Worm (Caenorhabditis elegans) whole organism, L1 larva: Measurements from ENCODE around the gene ZC239.21.

Experiments used
- F16B12.6 ChIP-seq: fragments of 150-350 bp; optimal IDR thresholded peaks from 2 replicates; lab custom pipeline; 2014; ENCODE audit warnings: missing biosample characterization, missing genetic modification characterization
- egl-27 ChIP-seq, 2 experiments: fragments of 150-350 bp in 1 of 2; sonication (generic microtip); optimal IDR thresholded peaks; 3 replicates each; lab custom pipeline; 2017 to 2018; ENCODE audit warnings: missing biosample characterization in 2 of 2, missing genetic modification characterization in 2 of 2, missing genetic modification reagents in 2 of 2
- elt-3 ChIP-seq, 6 experiments: fragments of 150-350 bp in 1 of 6; sonication (generic microtip); optimal IDR thresholded peaks; 2 replicates each; lab custom pipeline; 2017 to 2018; ENCODE audit warnings: missing biosample characterization in 6 of 6, missing genetic modification characterization in 6 of 6, inconsistent platforms in 1 of 6
- lin-15B ChIP-seq: fragments of 150-350 bp; sonication (generic microtip); optimal IDR thresholded peaks from 3 replicates; lab custom pipeline; 2014; ENCODE audit warnings: missing biosample characterization, missing genetic modification characterization
- lin-35 ChIP-seq, 2 experiments: fragments of 150-350 bp; optimal IDR thresholded peaks; 2 replicates each; lab custom pipeline; 2014; ENCODE audit warnings: missing biosample characterization in 2 of 2, missing genetic modification characterization in 2 of 2, missing genetic modification reagents in 2 of 2
- nhr-90 ChIP-seq: sonication (generic microtip); optimal IDR thresholded peaks from 2 replicates; lab custom pipeline; 2016; ENCODE audit warnings: mild to moderate bottlenecking, missing genetic modification characterization, missing compliant biosample characterization; ENCODE audit not compliant: poor library complexity
- pag-3 ChIP-seq: sonication (generic microtip); optimal IDR thresholded peaks from 2 replicates; lab custom pipeline; 2017; ENCODE audit warnings: missing genetic modification characterization, mild to moderate bottlenecking, missing compliant biosample characterization, antibody characterized with exemption, borderline replicate concordance; ENCODE audit not compliant: insufficient read depth
- rnt-1 ChIP-seq: sonication (generic microtip); optimal IDR thresholded peaks from 2 replicates; lab custom pipeline; 2016; ENCODE audit warnings: mild to moderate bottlenecking, missing genetic modification characterization, moderate library complexity, missing compliant biosample characterization
- tbx-2 ChIP-seq: sonication (generic microtip); optimal IDR thresholded peaks from 2 replicates; lab custom pipeline; 2016; ENCODE audit warnings: missing genetic modification characterization, missing compliant biosample characterization
- tlp-1 ChIP-seq: fragments of 150-350 bp; optimal IDR thresholded peaks from 2 replicates; lab custom pipeline; 2014; ENCODE audit warnings: missing biosample characterization, missing genetic modification characterization
- unc-86 ChIP-seq: sonication (generic microtip); optimal IDR thresholded peaks from 2 replicates; lab custom pipeline; 2016; ENCODE audit warnings: missing genetic modification characterization, missing compliant biosample characterization
- xbp-1 ChIP-seq: sonication (generic microtip); optimal IDR thresholded peaks from 2 replicates; lab custom pipeline; 2016; ENCODE audit warnings: missing genetic modification characterization, missing compliant biosample characterization
- zag-1 ChIP-seq: fragments of 150-350 bp; optimal IDR thresholded peaks from 2 replicates; lab custom pipeline; 2014; ENCODE audit warnings: missing biosample characterization, missing genetic modification characterization
- ztf-11 ChIP-seq, 2 experiments: sonication (generic microtip); optimal IDR thresholded peaks; 2 replicates each; lab custom pipeline; 2016 to 2017; ENCODE audit warnings: missing genetic modification characterization in 2 of 2, missing biosample characterization in 1 of 2, missing compliant biosample characterization in 1 of 2

DNA sequence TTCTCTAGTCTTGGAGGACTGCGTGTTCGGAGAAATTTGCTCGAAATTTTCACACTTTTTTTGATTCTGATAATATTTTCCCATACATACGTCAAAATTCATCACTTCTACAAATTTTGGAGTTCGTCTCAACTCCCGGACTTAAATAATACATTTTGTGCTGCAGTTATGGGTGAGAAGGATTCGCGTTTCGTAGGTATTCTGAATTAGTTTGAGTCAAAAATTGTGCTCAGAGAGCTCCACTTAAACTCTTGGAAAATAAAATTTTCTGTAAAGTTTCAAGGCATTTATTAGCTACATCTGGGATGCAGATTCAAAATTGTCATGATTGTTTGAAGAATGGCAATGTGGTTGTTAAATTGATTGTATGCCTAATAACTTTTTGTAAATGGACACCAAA is 7.2 kb downstream of the ZC239.21 start, which contains the start of gene ZC239.4:
- no peak for TF ChIP-seq elt-3 (tag; optimal IDR thresholded peaks at IDR 0.05; lab: Kevin White, UChicago)
- TF ChIP-seq egl-27 (tag; optimal IDR thresholded peaks at IDR 0.05; lab: Kevin White, UChicago), result no peak
- TF ChIP-seq unc-86 (tag; lab: Kevin White, UChicago), result no peak
- no peak for TF ChIP-seq tlp-1 (tag; lab: Kevin White, UChicago)
- TF ChIP-seq rnt-1 (tag; lab: Kevin White, UChicago), result no peak
- TF ChIP-seq lin-35 (GFP tag; optimal IDR thresholded peaks at IDR 0.05; lab: Kevin White, UChicago), result no peak
- no peak for TF ChIP-seq ztf-11 (tag; optimal IDR thresholded peaks at IDR 0.05; lab: Kevin White, UChicago)
- no peak for TF ChIP-seq zag-1
- TF ChIP-seq xbp-1 (tag; lab: Kevin White, UChicago), result no peak
- no peak for TF ChIP-seq pag-3 (tag; lab: Kevin White, UChicago)
- no peak for TF ChIP-seq tbx-2 (tag; lab: Kevin White, UChicago)
- no peak for TF ChIP-seq nhr-90
- TF ChIP-seq F16B12.6 (tag; lab: Kevin White, UChicago), result no peak
- TF ChIP-seq lin-15B (tag; lab: Kevin White, UChicago), result no peak
